Worm (Caenorhabditis elegans) whole organism, young adult: ENCODE measurements around the gene mboa-4.

Experiments used
- lin-35 ChIP-seq, 3 experiments: fragments of 150-350 bp in 2 of 3; sonication (generic microtip) in 1 of 3; optimal IDR thresholded peaks; 2 replicates each; lab custom pipeline; 2014 to 2018; ENCODE audit warnings: missing biosample characterization in 3 of 3, missing genetic modification characterization in 3 of 3, missing genetic modification reagents in 3 of 3
- madf-8 ChIP-seq: fragments of 200-800 bp; sonication (Bioruptor generic); conservative IDR thresholded peaks from 2 replicates; pipeline ENCODE4 v1.3.6; 2022; ENCODE audit warnings: missing genetic modification reagents, missing genetic modification characterization, missing compliant biosample characterization
- nhr-80 ChIP-seq: sonication (generic microtip); optimal IDR thresholded peaks from 2 replicates; lab custom pipeline; 2016; ENCODE audit warnings: missing genetic modification characterization, missing compliant biosample characterization
- snpc-4 ChIP-seq, 5 experiments: fragments of 150-350 bp in 1 of 5; sonication (generic microtip) in 4 of 5; optimal IDR thresholded peaks; 2 replicates each; lab custom pipeline; 2014 to 2018; ENCODE audit warnings: missing genetic modification characterization in 5 of 5, missing biosample characterization in 3 of 5, antibody characterized with exemption in 2 of 5, mild to moderate bottlenecking in 2 of 5, missing compliant biosample characterization in 2 of 5, missing genotype in 2 of 5, moderate library complexity in 2 of 5, missing genetic modification reagents in 1 of 5
- tbp1 ChIP-seq: fragments of 200-800 bp; sonication (Bioruptor generic); optimal IDR thresholded peaks from 2 replicates; lab custom pipeline; 2018; ENCODE audit warnings: mild to moderate bottlenecking, missing genetic modification characterization, missing compliant biosample characterization
- xnd-1 ChIP-seq: sonication (generic microtip); optimal IDR thresholded peaks from 2 replicates; lab custom pipeline; 2016; ENCODE audit warnings: missing genotype, missing genetic modification reagents, missing genetic modification characterization, missing compliant biosample characterization

DNA sequence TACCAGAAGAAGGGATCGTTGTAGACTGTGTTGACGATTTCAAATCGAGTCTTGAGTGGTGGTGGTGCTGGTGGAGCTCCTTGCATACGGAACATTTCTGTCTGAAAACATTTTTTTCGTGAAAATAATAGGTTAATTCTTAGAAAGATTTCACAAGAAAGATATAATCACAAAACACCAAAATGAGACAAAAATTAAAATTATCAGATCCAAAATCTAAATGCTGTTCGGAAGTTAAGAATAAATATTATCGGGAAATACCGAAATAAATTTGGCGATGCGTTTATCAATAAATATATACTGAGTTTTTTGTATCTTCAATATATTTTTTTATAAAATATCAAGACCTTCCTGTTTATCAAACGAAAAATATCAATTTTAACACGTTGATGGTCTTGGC, 18.7 kb upstream of the mboa-4 start, which contains the start of gene C08F8.9:
- TF ChIP-seq snpc-4 (GFP tag; optimal IDR thresholded peaks at IDR 0.05; lab: Kevin White, UChicago): no peak
- no peak for TF ChIP-seq snpc-4 (tag; optimal IDR thresholded peaks at IDR 0.05; lab: Kevin White, UChicago)
- no peak for TF ChIP-seq tbp1 (GFP tag; lab: Kevin White, UChicago)
- no peak for TF ChIP-seq madf-8 (GFP tag; lab: Robert Waterston, UW)
- TF ChIP-seq xnd-1 (tag; lab: Kevin White, UChicago): no peak
- no peak for TF ChIP-seq lin-35 (GFP tag; optimal IDR thresholded peaks at IDR 0.05; lab: Kevin White, UChicago)
- TF ChIP-seq nhr-80: no peak
